Fruit fly (Drosophila melanogaster) whole organism, wandering third instar larva: ENCODE measurements around the gene mtSSB.

Source experiments
- Abd-B ChIP-seq: fragments of >200 bp; optimal IDR thresholded peaks from 2 replicates; lab custom pipeline; 2017; ENCODE audit warnings: missing biosample characterization, missing genetic modification characterization
- CG32264 ChIP-seq: fragments of 200-800 bp; sonication (Bioruptor generic); optimal IDR thresholded peaks from 2 replicates; lab custom pipeline; 2016; ENCODE audit warnings: missing biosample characterization, missing genetic modification characterization
- Dfd ChIP-seq: fragments of >200 bp; optimal IDR thresholded peaks from 2 replicates; lab custom pipeline; 2017; ENCODE audit warnings: missing biosample characterization, missing genetic modification characterization
- Dif ChIP-seq: fragments of 200-275, 200-300 bp; sonication (Bioruptor generic); optimal IDR thresholded peaks from 2 replicates; lab custom pipeline; 2018; ENCODE audit warnings: missing biosample characterization, missing genetic modification characterization; ENCODE audit not compliant: partially characterized antibody
- Hr83 ChIP-seq: fragments of 200-300 bp; sonication (Bioruptor generic); optimal IDR thresholded peaks from 2 replicates; lab custom pipeline; 2016; ENCODE audit warnings: missing biosample characterization, mild to moderate bottlenecking, missing genetic modification characterization, moderate library complexity; ENCODE audit not compliant: poor library complexity, severe bottlenecking
- Mio ChIP-seq: sonication (Bioruptor generic); optimal IDR thresholded peaks from 2 replicates; lab custom pipeline; 2016; ENCODE audit warnings: missing biosample characterization, missing genetic modification characterization
- Myc ChIP-seq: fragments of >200 bp; optimal IDR thresholded peaks from 2 replicates; lab custom pipeline; 2017
- OdsH ChIP-seq: fragments of 200-800 bp; sonication (Bioruptor generic); optimal IDR thresholded peaks from 2 replicates; lab custom pipeline; 2016; ENCODE audit warnings: missing biosample characterization, mild to moderate bottlenecking, missing genetic modification characterization
- Rel ChIP-seq, 2 experiments: fragments of 200-800 bp; sonication (Bioruptor generic) in 1 of 2; optimal IDR thresholded peaks; 2 replicates in 1 of 2; 3 replicates in 1 of 2; lab custom pipeline; 2016 to 2019; ENCODE audit warnings: mild to moderate bottlenecking in 2 of 2, missing biosample characterization in 2 of 2, missing genetic modification characterization in 2 of 2, moderate library complexity in 1 of 2
- brk ChIP-seq: fragments of 200-800 bp; sonication (Bioruptor generic); optimal IDR thresholded peaks from 2 replicates; lab custom pipeline; 2016; ENCODE audit warnings: missing biosample characterization, mild to moderate bottlenecking, missing genetic modification characterization
- dmrt93B ChIP-seq: fragments of 200-800 bp; sonication (Bioruptor generic); optimal IDR thresholded peaks from 2 replicates; lab custom pipeline; 2018; ENCODE audit warnings: missing biosample characterization, mild to moderate bottlenecking, missing genetic modification characterization
- pan ChIP-seq: fragments of >200 bp; optimal IDR thresholded peaks from 2 replicates; lab custom pipeline; 2017
- psq ChIP-seq: fragments of 200-800 bp; sonication (Bioruptor generic); optimal IDR thresholded peaks from 3 replicates; lab custom pipeline; 2017; ENCODE audit warnings: missing biosample characterization, mild to moderate bottlenecking, missing genetic modification characterization, moderate library complexity
- usp ChIP-seq: fragments of >200 bp; optimal IDR thresholded peaks from 2 replicates; lab custom pipeline; 2017; ENCODE audit warnings: missing biosample characterization, missing genetic modification characterization

dm6 chr3R:16187737-16188136, 17.3 kb downstream of the mtSSB start:
- TF ChIP-seq psq (GFP tag; lab: Kevin White, UChicago) = no peak
- no peak for TF ChIP-seq Abd-B (GFP tag; lab: Kevin White, UChicago)
- no peak for TF ChIP-seq Dif (GFP tag; lab: Kevin White, UChicago)
- TF ChIP-seq Rel (GFP tag; optimal IDR thresholded peaks at IDR 0.05; lab: Kevin White, UChicago) = no peak
- TF ChIP-seq Rel (tag; optimal IDR thresholded peaks at IDR 0.05; lab: Kevin White, UChicago) = no peak
- TF ChIP-seq brk = no peak
- TF ChIP-seq Hr83 (GFP tag; lab: Kevin White, UChicago) = no peak
- no peak for TF ChIP-seq CG32264 (GFP tag; lab: Kevin White, UChicago)
- TF ChIP-seq Mio (GFP tag; lab: Kevin White, UChicago) = no peak
- TF ChIP-seq dmrt93B (GFP tag; lab: Kevin White, UChicago) = no peak
- TF ChIP-seq Myc = no peak
- no peak for TF ChIP-seq pan (lab: Kevin White, UChicago)
- no peak for TF ChIP-seq Dfd (GFP tag; lab: Kevin White, UChicago)
- TF ChIP-seq OdsH (GFP tag; lab: Kevin White, UChicago) = no peak
- TF ChIP-seq usp = no peak
